Fruit fly (Drosophila melanogaster): ENCODE measurements around the gene Patr-1.

DNA sequence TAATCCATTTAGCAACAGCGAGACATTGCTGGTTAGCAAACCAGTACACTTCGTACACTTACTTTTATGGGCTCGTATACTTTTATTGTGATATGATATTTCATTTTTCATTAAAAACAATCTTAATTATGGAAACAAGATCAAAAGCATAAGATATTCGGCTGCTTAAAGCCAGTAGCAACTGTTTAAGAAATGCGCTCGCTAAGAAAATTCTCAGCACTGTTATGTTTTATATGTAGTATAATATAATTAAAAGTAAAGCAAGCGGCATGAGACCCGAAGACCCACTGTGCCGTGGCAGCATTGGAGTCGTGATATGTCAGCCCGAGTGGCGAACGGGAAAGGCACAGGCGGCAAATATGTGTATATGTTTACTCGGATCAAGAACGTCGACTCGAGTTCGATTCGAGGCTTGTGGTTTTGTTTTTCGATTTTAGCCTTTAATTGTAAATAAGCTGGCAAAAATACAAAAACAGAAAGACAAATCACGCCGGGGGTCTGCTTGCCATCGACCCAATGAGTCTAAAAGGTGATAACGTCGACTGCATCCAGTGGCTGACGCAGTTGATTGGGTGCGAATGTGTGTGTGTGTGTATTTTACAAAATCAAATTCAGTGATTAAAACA lies 24.3 kb upstream of the Patr-1 start:
- TF ChIP-seq kay (GFP tag; ENCODE audit: borderline replicate concordance) (peak; percentile 36), tj (GFP tag; optimal IDR thresholded peaks at IDR 0.05) (no peak), CG12768 (GFP tag; optimal IDR thresholded peaks at IDR 0.05) (no peak), toe (GFP tag; optimal IDR thresholded peaks at IDR 0.05) (no peak)

Data from whole organism, adult.